Fruit fly (Drosophila melanogaster) whole organism, adult: ENCODE data around the gene Rab40.

Experiments
- CG11617 ChIP-seq: fragments of 200-800 bp; sonication (Bioruptor generic); optimal IDR thresholded peaks from 2 replicates; lab custom pipeline; 2017; ENCODE audit warnings: mild to moderate bottlenecking, missing biosample characterization, missing genetic modification reagents, missing genetic modification characterization
- CG12768 ChIP-seq: fragments of 200-800 bp; sonication (Bioruptor generic); optimal IDR thresholded peaks from 2 replicates; lab custom pipeline; 2017; ENCODE audit warnings: missing biosample characterization, missing genetic modification characterization, mild to moderate bottlenecking, moderate library complexity, missing genetic modification reagents
- CG14711 ChIP-seq: fragments of 200-800 bp; sonication (Bioruptor generic); optimal IDR thresholded peaks from 2 replicates; lab custom pipeline; 2018; ENCODE audit warnings: missing biosample characterization, mild to moderate bottlenecking, missing genetic modification characterization, moderate library complexity
- CG1620 ChIP-seq: fragments of 200-800 bp; sonication (Bioruptor generic); optimal IDR thresholded peaks from 2 replicates; lab custom pipeline; 2016; ENCODE audit warnings: missing biosample characterization, missing genetic modification characterization
- CG33017 ChIP-seq: fragments of 200-800 bp; sonication (Bioruptor generic); optimal IDR thresholded peaks from 2 replicates; lab custom pipeline; 2018; ENCODE audit warnings: missing biosample characterization, mild to moderate bottlenecking, missing genetic modification characterization, moderate library complexity
- CG5204 ChIP-seq: fragments of 200-800 bp; sonication (Bioruptor generic); optimal IDR thresholded peaks from 2 replicates; lab custom pipeline; 2016; ENCODE audit warnings: missing biosample characterization, missing genetic modification characterization
- CG7045 ChIP-seq: fragments of 200-800 bp; sonication (Bioruptor generic); optimal IDR thresholded peaks from 2 replicates; lab custom pipeline; 2017; ENCODE audit warnings: missing biosample characterization, mild to moderate bottlenecking, missing genetic modification characterization
- CG7101 ChIP-seq: fragments of 200-800 bp; sonication (Bioruptor generic); optimal IDR thresholded peaks from 2 replicates; lab custom pipeline; 2018; ENCODE audit warnings: missing biosample characterization, mild to moderate bottlenecking, missing genetic modification characterization, moderate library complexity
- Clk ChIP-seq: fragments of 200-800 bp; sonication (Bioruptor generic); optimal IDR thresholded peaks from 2 replicates; lab custom pipeline; 2017; ENCODE audit warnings: missing biosample characterization, missing genetic modification characterization
- Crg-1 ChIP-seq: fragments of 200-800 bp; sonication (Bioruptor generic); optimal IDR thresholded peaks from 2 replicates; lab custom pipeline; 2016; ENCODE audit warnings: missing biosample characterization, missing genetic modification characterization
- Hr96 ChIP-seq: fragments of 200-800 bp; sonication (Bioruptor generic); optimal IDR thresholded peaks from 2 replicates; lab custom pipeline; 2016; ENCODE audit warnings: missing biosample characterization, missing genetic modification characterization
- Mnt ChIP-seq: fragments of 200-800 bp; sonication (Bioruptor generic); optimal IDR thresholded peaks from 2 replicates; lab custom pipeline; 2016; ENCODE audit warnings: missing biosample characterization, mild to moderate bottlenecking, missing genetic modification characterization
- bab1 ChIP-seq: fragments of 200-800 bp; sonication (Bioruptor generic); optimal IDR thresholded peaks from 3 replicates; lab custom pipeline; 2019; ENCODE audit warnings: missing biosample characterization, mild to moderate bottlenecking, missing genetic modification characterization, moderate library complexity
- cic ChIP-seq: fragments of 200-800 bp; sonication (Bioruptor generic); optimal IDR thresholded peaks from 2 replicates; lab custom pipeline; 2017; ENCODE audit warnings: missing biosample characterization, mild to moderate bottlenecking, missing genetic modification characterization, moderate library complexity
- cnc ChIP-seq, 2 experiments: fragments of >200 bp; optimal IDR thresholded peaks; 2 replicates each; lab custom pipeline; 2017
- kay ChIP-seq: fragments of 200-800 bp; sonication (Bioruptor generic); peaks from one replicate; lab custom pipeline; 2016; ENCODE audit warnings: missing biosample characterization, missing genetic modification characterization, borderline replicate concordance
- ovo ChIP-seq: fragments of 200-800 bp; sonication (Bioruptor generic); optimal IDR thresholded peaks from 2 replicates; lab custom pipeline; 2016; ENCODE audit warnings: missing biosample characterization, missing genetic modification characterization
- pad ChIP-seq: fragments of 200-800 bp; sonication (Bioruptor generic); optimal IDR thresholded peaks from 3 replicates; lab custom pipeline; 2017; ENCODE audit warnings: missing biosample characterization, missing genetic modification characterization, mild to moderate bottlenecking, moderate library complexity, missing genetic modification reagents
- tj ChIP-seq: fragments of 200-800 bp; sonication (Bioruptor generic); optimal IDR thresholded peaks from 3 replicates; lab custom pipeline; 2017; ENCODE audit warnings: missing biosample characterization, mild to moderate bottlenecking, missing genetic modification characterization, moderate library complexity
- toe ChIP-seq: fragments of 200-800 bp; sonication (Bioruptor generic); optimal IDR thresholded peaks from 2 replicates; lab custom pipeline; 2016; ENCODE audit warnings: missing biosample characterization, missing genetic modification characterization

Rab40 gene

dm6 chrX:12465316-12465715 lies 2.4 kb upstream of the Rab40 start:
- no peak for TF ChIP-seq CG7101
- no peak for TF ChIP-seq CG14711
- TF ChIP-seq Hr96 (GFP tag; lab: Kevin White, UChicago) = no peak
- TF ChIP-seq CG1620 (GFP tag; lab: Kevin White, UChicago) = no peak
- no peak for TF ChIP-seq CG33017 (tag; lab: Kevin White, UChicago)
- no peak for TF ChIP-seq CG7045 (GFP tag; lab: Kevin White, UChicago)
- TF ChIP-seq ovo = no peak
- no peak for TF ChIP-seq toe
- no peak for TF ChIP-seq kay (GFP tag; lab: Kevin White, UChicago)
- TF ChIP-seq CG11617 (GFP tag; lab: Kevin White, UChicago) = no peak
- no peak for TF ChIP-seq pad (GFP tag; lab: Kevin White, UChicago)
- TF ChIP-seq CG12768 (GFP tag; lab: Kevin White, UChicago) = no peak
- no peak for TF ChIP-seq cic (GFP tag; lab: Kevin White, UChicago)
- no peak for TF ChIP-seq bab1 (GFP tag; lab: Kevin White, UChicago)
- no peak for TF ChIP-seq Crg-1 (GFP tag; lab: Kevin White, UChicago)
- no peak for TF ChIP-seq tj
- no peak for TF ChIP-seq cnc (optimal IDR thresholded peaks at IDR 0.05; lab: Kevin White, UChicago)
- TF ChIP-seq Clk (GFP tag; lab: Kevin White, UChicago) = no peak
- TF ChIP-seq Mnt (GFP tag; lab: Kevin White, UChicago) = no peak
- TF ChIP-seq CG5204 = no peak

dm6 chrX:12463560-12463959 lies 648 bp upstream of the Rab40 start:
- TF ChIP-seq cic (GFP tag; lab: Kevin White, UChicago) = no peak
- TF ChIP-seq kay (GFP tag; lab: Kevin White, UChicago) = no peak
- TF ChIP-seq Crg-1 (GFP tag; lab: Kevin White, UChicago) = no peak
- no peak for TF ChIP-seq cnc (optimal IDR thresholded peaks at IDR 0.05; lab: Kevin White, UChicago)
- TF ChIP-seq CG1620 (GFP tag; lab: Kevin White, UChicago) = no peak

dm6 chrX:12462216-12462615 lies 696 bp downstream of the Rab40 start:
- TF ChIP-seq bab1 (GFP tag; lab: Kevin White, UChicago) (peak; percentile 2), CG14711 (no peak), kay (GFP tag; lab: Kevin White, UChicago) (no peak), cnc (optimal IDR thresholded peaks at IDR 0.05; lab: Kevin White, UChicago) (no peak), Hr96 (GFP tag; lab: Kevin White, UChicago) (no peak)

- TF ChIP-seq bab1 (GFP tag; lab: Kevin White, UChicago) = no peak
- no peak for TF ChIP-seq CG7045 (GFP tag; lab: Kevin White, UChicago)
- TF ChIP-seq CG33017 (tag; lab: Kevin White, UChicago) = no peak
- no peak for TF ChIP-seq CG14711
- no peak for TF ChIP-seq CG5204
- TF ChIP-seq Hr96 (GFP tag; lab: Kevin White, UChicago) = no peak
- TF ChIP-seq tj = no peak
- no peak for TF ChIP-seq Clk (GFP tag; lab: Kevin White, UChicago)
- no peak for TF ChIP-seq ovo
- no peak for TF ChIP-seq cic (GFP tag; lab: Kevin White, UChicago)
- no peak for TF ChIP-seq CG12768 (GFP tag; lab: Kevin White, UChicago)
- TF ChIP-seq CG11617 (GFP tag; lab: Kevin White, UChicago) = no peak
- TF ChIP-seq CG1620 (GFP tag; lab: Kevin White, UChicago) = no peak
- TF ChIP-seq kay (GFP tag; lab: Kevin White, UChicago) = no peak
- TF ChIP-seq Mnt (GFP tag; lab: Kevin White, UChicago) = no peak
- no peak for TF ChIP-seq Crg-1 (GFP tag; lab: Kevin White, UChicago)
- TF ChIP-seq pad (GFP tag; lab: Kevin White, UChicago) = no peak
- no peak for TF ChIP-seq toe
Observed at dm6 chrX:12457713-12458233, 5.1 kb downstream of the Rab40 start, which contains the start of gene CG15731. TSS of gene CG15731 (minus strand) at chrX:12457763.

dm6 chrX:12455891-12456290 lies 7.0 kb downstream of the Rab40 start:
- TF ChIP-seq tj (no peak), CG12768 (GFP tag; lab: Kevin White, UChicago) (no peak), Mnt (GFP tag; lab: Kevin White, UChicago) (no peak), CG11617 (GFP tag; lab: Kevin White, UChicago) (no peak), CG7045 (GFP tag; lab: Kevin White, UChicago) (no peak), cnc (optimal IDR thresholded peaks at IDR 0.05; lab: Kevin White, UChicago) (no peak), Crg-1 (GFP tag; lab: Kevin White, UChicago) (no peak), bab1 (GFP tag; lab: Kevin White, UChicago) (no peak), CG5204 (no peak), cic (GFP tag; lab: Kevin White, UChicago) (no peak), Hr96 (GFP tag; lab: Kevin White, UChicago) (no peak), CG1620 (GFP tag; lab: Kevin White, UChicago) (no peak), kay (GFP tag; lab: Kevin White, UChicago) (no peak), CG7101 (no peak), toe (no peak), pad (GFP tag; lab: Kevin White, UChicago) (no peak), ovo (no peak)

dm6 chrX:12454358-12454757 lies 8.6 kb downstream of the Rab40 start, which contains the start of gene CG15927:
TSS of gene CG15927 (plus strand) at chrX:12454729.
- TF ChIP-seq toe = no peak
- TF ChIP-seq kay (GFP tag; lab: Kevin White, UChicago) = no peak
- TF ChIP-seq ovo = no peak
- TF ChIP-seq cic (GFP tag; lab: Kevin White, UChicago) = no peak
- TF ChIP-seq Hr96 (GFP tag; lab: Kevin White, UChicago) = no peak
- TF ChIP-seq Mnt (GFP tag; lab: Kevin White, UChicago) = no peak
- no peak for TF ChIP-seq CG12768 (GFP tag; lab: Kevin White, UChicago)
- no peak for TF ChIP-seq bab1 (GFP tag; lab: Kevin White, UChicago)
- no peak for TF ChIP-seq CG1620 (GFP tag; lab: Kevin White, UChicago)
- no peak for TF ChIP-seq pad (GFP tag; lab: Kevin White, UChicago)
- no peak for TF ChIP-seq CG11617 (GFP tag; lab: Kevin White, UChicago)
- TF ChIP-seq tj = no peak
- no peak for TF ChIP-seq Crg-1 (GFP tag; lab: Kevin White, UChicago)
- TF ChIP-seq CG7101 = no peak
